Fruit fly (Drosophila melanogaster): ENCODE data around the gene mRpL49.

Gene mRpL49

dm6 chrX:12903099-12903616, 3.7 kb upstream of the mRpL49 start, which contains the start of gene Flad1 (continued):
- TF ChIP-seq Eip93F (GFP tag; optimal IDR thresholded peaks at IDR 0.05), result no peak
- 0 out of 3 replicates have a peak, but pooled peaks have one; percentile 10 for TF ChIP-seq eg (GFP tag; IDR thresholded peaks at IDR 0.05)
- no peak for TF ChIP-seq CG8632 (GFP tag; optimal IDR thresholded peaks at IDR 0.05)
- TF ChIP-seq Sox14 (GFP tag; optimal IDR thresholded peaks at IDR 0.05), result no peak
- no peak for TF ChIP-seq CG11902 (GFP tag; optimal IDR thresholded peaks at IDR 0.05)
- no peak for TF ChIP-seq CG6276 (GFP tag; optimal IDR thresholded peaks at IDR 0.05)
- no peak for TF ChIP-seq CG31627 (GFP tag; optimal IDR thresholded peaks at IDR 0.05)
- no peak for TF ChIP-seq CG10631 (GFP tag; optimal IDR thresholded peaks at IDR 0.05)
- no peak for TF ChIP-seq CG32006 (GFP tag; optimal IDR thresholded peaks at IDR 0.05)
- no peak for TF ChIP-seq CG8319 (GFP tag; optimal IDR thresholded peaks at IDR 0.05)
- no peak for TF ChIP-seq dac (GFP tag; optimal IDR thresholded peaks at IDR 0.05)
- TF ChIP-seq ss (GFP tag; optimal IDR thresholded peaks at IDR 0.05), result peak; percentile 12 to 30
- no peak for TF ChIP-seq CG4318 (GFP tag; optimal IDR thresholded peaks at IDR 0.05)
- TF ChIP-seq CG34406 (GFP tag; optimal IDR thresholded peaks at IDR 0.05), result no peak
- no peak for TF ChIP-seq Eip75B (GFP tag; optimal IDR thresholded peaks at IDR 0.05)
- TF ChIP-seq Blimp-1 (GFP tag; optimal IDR thresholded peaks at IDR 0.05), result peak; percentile 2
- TF ChIP-seq CG6854 (GFP tag; optimal IDR thresholded peaks at IDR 0.05), result no peak
- peak; percentile 34 for TF ChIP-seq CG6808 (GFP tag; optimal IDR thresholded peaks at IDR 0.05)
- no peak for TF ChIP-seq CG7368 (GFP tag; optimal IDR thresholded peaks at IDR 0.05)
- TF ChIP-seq CG10669 (GFP tag; optimal IDR thresholded peaks at IDR 0.05), result no peak
- TF ChIP-seq Hr39 (GFP tag; optimal IDR thresholded peaks at IDR 0.05), result no peak
- no peak for TF ChIP-seq CG6792 (GFP tag; optimal IDR thresholded peaks at IDR 0.05)
- TF ChIP-seq net (GFP tag; optimal IDR thresholded peaks at IDR 0.05), result no peak
- TF ChIP-seq Met (GFP tag; optimal IDR thresholded peaks at IDR 0.05), result no peak
- TF ChIP-seq acj6 (GFP tag; optimal IDR thresholded peaks at IDR 0.05), result no peak
- no peak for TF ChIP-seq Ets96B (tag; optimal IDR thresholded peaks at IDR 0.05)
- no peak for TF ChIP-seq fd85E (GFP tag; optimal IDR thresholded peaks at IDR 0.05)
- TF ChIP-seq Lpt (GFP tag; optimal IDR thresholded peaks at IDR 0.05), result no peak
- no peak for TF ChIP-seq cyc (GFP tag; optimal IDR thresholded peaks at IDR 0.05)
- no peak for TF ChIP-seq pdm3 (GFP tag; optimal IDR thresholded peaks at IDR 0.05)

DNA sequence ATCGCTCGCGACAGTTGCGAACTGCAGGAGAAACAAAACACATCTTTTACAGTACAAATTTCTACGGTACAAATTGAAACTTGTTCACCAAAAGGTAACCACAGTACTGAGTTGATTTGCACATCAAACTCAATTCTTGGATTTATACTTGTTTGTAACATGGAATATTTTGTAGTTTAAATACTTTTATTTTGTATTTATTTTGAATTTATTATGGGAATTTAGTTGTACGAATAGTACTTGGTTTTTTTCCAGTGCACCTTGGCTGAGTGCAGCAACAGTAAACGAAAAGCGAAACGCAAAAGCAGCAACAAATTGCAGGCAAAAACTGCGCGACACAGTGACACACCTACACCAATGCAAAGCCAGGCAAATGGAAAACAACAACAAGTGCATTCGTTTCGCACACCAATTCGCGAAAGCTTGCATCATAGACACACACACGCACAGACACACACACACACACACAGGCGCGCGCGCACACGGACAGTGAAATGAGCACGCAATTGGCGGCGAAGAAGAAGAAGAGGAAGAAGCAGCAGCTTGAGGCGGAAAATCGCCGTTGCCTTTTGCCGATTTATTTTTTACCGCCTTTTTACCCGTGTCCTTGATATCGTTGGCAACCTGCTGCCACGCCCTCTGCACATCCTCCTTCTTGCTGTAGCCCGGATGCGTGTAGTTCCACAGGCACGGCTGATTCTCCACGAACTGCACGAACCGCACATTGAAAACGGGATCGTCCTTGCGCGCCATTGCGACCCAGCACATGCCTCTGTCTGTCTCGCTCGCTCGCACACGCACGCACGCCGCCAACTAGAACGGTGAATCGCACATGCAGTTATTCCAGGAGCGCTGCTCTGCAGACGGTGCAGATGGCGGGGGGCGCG, 1.6 kb upstream of the mRpL49 start:
- TF ChIP-seq Hr39 (GFP tag; optimal IDR thresholded peaks at IDR 0.05) (no peak), Hr38 (GFP tag; optimal IDR thresholded peaks at IDR 0.05) (no peak), Met (GFP tag; optimal IDR thresholded peaks at IDR 0.05) (peak; percentile 34), CG8319 (GFP tag; optimal IDR thresholded peaks at IDR 0.05) (peak; percentile 10), CG11762 (GFP tag; optimal IDR thresholded peaks at IDR 0.05; ENCODE audit: insufficient read depth) (no peak), spab (GFP tag; optimal IDR thresholded peaks at IDR 0.05) (no peak), esn (GFP tag; optimal IDR thresholded peaks at IDR 0.05) (peak; percentile 49), CG6276 (GFP tag; optimal IDR thresholded peaks at IDR 0.05) (peak; percentile 63), pdm3 (GFP tag; optimal IDR thresholded peaks at IDR 0.05) (peak; percentile 55), topi (GFP tag; optimal IDR thresholded peaks at IDR 0.05) (peak; percentile 44), Gug (GFP tag; IDR thresholded peaks at IDR 0.05) (peak; percentile 37; the same call in 1 of the 2 replicates), CG3919 (GFP tag; optimal IDR thresholded peaks at IDR 0.05) (peak; percentile 40), fd59A (GFP tag; optimal IDR thresholded peaks at IDR 0.05) (no peak), CG1621 (tag; optimal IDR thresholded peaks at IDR 0.05) (peak; percentile 16), achi (GFP tag; optimal IDR thresholded peaks at IDR 0.05) (peak; percentile 22), CG9139 (GFP tag; optimal IDR thresholded peaks at IDR 0.05) (peak; percentile 8), CG34406 (GFP tag; optimal IDR thresholded peaks at IDR 0.05) (peak; percentile 44), eg (GFP tag; IDR thresholded peaks at IDR 0.05) (peak; percentile 78), cyc (GFP tag; optimal IDR thresholded peaks at IDR 0.05) (no peak), Blimp-1 (GFP tag; optimal IDR thresholded peaks at IDR 0.05) (peak; percentile 33), Sox102F (GFP tag; optimal IDR thresholded peaks at IDR 0.05) (no peak), CG6163 (GFP tag; IDR thresholded peaks at IDR 0.05) (peak; percentile 68; the same call in 2 of the 3 replicates), Lpt (GFP tag; optimal IDR thresholded peaks at IDR 0.05) (peak; percentile 37), net (GFP tag; optimal IDR thresholded peaks at IDR 0.05) (peak; percentile 57), CG8632 (GFP tag; optimal IDR thresholded peaks at IDR 0.05) (peak; percentile 51), vri (GFP tag; optimal IDR thresholded peaks at IDR 0.05) (peak; percentile 72), CG8119 (GFP tag; IDR thresholded peaks at IDR 0.05) (peak; percentile 72), Eip78C (GFP tag) (peak; percentile 88), CG6854 (GFP tag; optimal IDR thresholded peaks at IDR 0.05) (no peak), Hr4 (GFP tag; optimal IDR thresholded peaks at IDR 0.05) (peak; percentile 68)

Measured in whole organism, prepupa.